Worm (Caenorhabditis elegans): ENCODE results near the gene F44E5.17.

DNA sequence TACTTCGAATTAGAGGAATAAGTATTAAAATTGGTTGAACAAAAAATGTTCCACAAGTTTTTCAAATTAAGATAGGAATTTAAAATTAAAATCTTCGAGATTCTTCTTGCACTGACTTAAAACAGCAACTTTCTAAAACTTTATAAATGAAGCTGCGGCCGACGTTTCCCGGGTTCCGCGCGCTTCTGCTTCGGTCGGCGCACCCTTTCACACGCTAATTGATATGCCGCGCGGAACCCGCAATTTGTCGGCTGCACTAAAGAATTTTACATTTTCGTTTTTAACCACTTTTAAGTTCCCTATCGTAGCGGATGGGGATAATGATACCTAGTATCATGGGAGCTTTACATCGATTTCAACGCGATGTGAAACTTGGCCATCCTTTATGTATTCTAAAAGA, 33.7 kb downstream of the F44E5.17 start:
- TF ChIP-seq unc-62 (GFP tag; optimal IDR thresholded peaks at IDR 0.05) (no peak), ceh-82 (tag; optimal IDR thresholded peaks at IDR 0.05) (no peak), nhr-76 (tag; optimal IDR thresholded peaks at IDR 0.05) (no peak), nhr-12 (tag; optimal IDR thresholded peaks at IDR 0.05) (no peak), zag-1 (tag; optimal IDR thresholded peaks at IDR 0.05) (no peak), ama-1 (optimal IDR thresholded peaks at IDR 0.05) (no peak), elt-2 (tag; optimal IDR thresholded peaks at IDR 0.05) (no peak), nhr-25 (tag; optimal IDR thresholded peaks at IDR 0.05) (no peak)
